Fruit fly (Drosophila melanogaster): ENCODE data around the gene ttk.

The ttk gene

DNA sequence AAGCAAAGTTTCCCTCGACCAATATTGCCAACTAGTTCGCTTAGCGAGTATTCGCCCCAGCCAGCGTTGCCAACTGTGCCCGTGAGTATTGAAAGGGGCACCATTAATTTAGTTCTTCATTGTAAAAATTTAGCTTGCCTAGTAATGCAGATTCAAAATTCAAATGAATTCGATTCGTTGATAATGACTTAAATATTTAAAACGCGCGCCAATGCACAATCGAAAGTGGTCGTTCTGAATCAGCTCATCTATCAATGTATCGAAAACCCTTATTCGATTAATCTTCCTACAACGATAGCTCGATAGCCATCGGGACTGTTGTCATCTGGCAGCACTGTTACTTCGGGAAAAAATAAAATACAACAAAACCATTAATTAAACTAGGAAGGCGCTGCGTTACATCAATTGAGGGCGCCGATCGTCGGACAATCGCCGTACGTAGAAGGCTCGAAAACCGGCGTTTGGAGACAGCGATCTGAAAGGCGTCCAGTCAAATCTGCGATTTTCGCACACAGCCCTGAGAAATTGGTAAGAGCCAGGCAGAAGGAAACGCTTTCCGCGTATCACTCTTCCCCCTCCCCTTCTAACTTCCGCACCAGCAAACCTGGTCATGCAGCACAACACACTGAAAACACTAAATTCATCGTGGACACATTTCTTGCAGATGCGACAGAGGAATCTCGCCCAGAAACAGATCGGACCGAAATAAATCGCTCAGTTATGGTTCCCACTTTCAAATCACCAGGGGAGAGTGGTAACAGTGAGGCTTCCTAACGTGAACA, 44.3 kb upstream of the ttk start, which contains the start of gene Zmynd8 (continued):
- TF ChIP-seq corto (GFP tag; optimal IDR thresholded peaks at IDR 0.05) (no peak), CG14710 (tag; optimal IDR thresholded peaks at IDR 0.05) (peak; percentile 68), hb (GFP tag; IDR thresholded peaks at IDR 0.05; ENCODE audit: partially characterized antibody) (peak; percentile 62; the same call in 1 of the 3 replicates), NK7.1 (GFP tag; optimal IDR thresholded peaks at IDR 0.05) (no peak), Kr (GFP tag; optimal IDR thresholded peaks at IDR 0.05) (no peak), ci (GFP tag; IDR thresholded peaks at IDR 0.05) (no peak), CG8290 (GFP tag; optimal IDR thresholded peaks at IDR 0.05) (no peak), CG8290 (tag; optimal IDR thresholded peaks at IDR 0.05) (no peak), wek (GFP tag; optimal IDR thresholded peaks at IDR 0.05) (no peak), usp (GFP tag; optimal IDR thresholded peaks at IDR 0.05) (no peak), CG10267 (tag; optimal IDR thresholded peaks at IDR 0.05) (peak; percentile 50), HLH4C (GFP tag; IDR thresholded peaks at IDR 0.05; ENCODE audit: partially characterized antibody) (peak; percentile 85), CG3065 (GFP tag; optimal IDR thresholded peaks at IDR 0.05) (no peak), CG3847 (GFP tag; IDR thresholded peaks at IDR 0.05) (peak; percentile 27; the same call in 1 of the 2 replicates), eyg (GFP tag; optimal IDR thresholded peaks at IDR 0.05) (no peak), scrt (GFP tag; optimal IDR thresholded peaks at IDR 0.05) (no peak), CG17612 (GFP tag; IDR thresholded peaks at IDR 0.05) (no peak), CG10565 (GFP tag; optimal IDR thresholded peaks at IDR 0.05) (no peak), chm (GFP tag; IDR thresholded peaks at IDR 0.05) (no peak), CTCF (GFP tag; optimal IDR thresholded peaks at IDR 0.05) (peak; percentile 34), CG6791 (GFP tag; IDR thresholded peaks at IDR 0.05; ENCODE audit: partially characterized antibody) (peak; percentile 85), Hmx (GFP tag; optimal IDR thresholded peaks at IDR 0.05) (no peak), zen2 (GFP tag; IDR thresholded peaks at IDR 0.05; ENCODE audit: partially characterized antibody) (peak; percentile 57; the same call in 1 of the 3 replicates), CG16815 (GFP tag; optimal IDR thresholded peaks at IDR 0.05) (no peak), CG15479 (GFP tag; optimal IDR thresholded peaks at IDR 0.05) (no peak), gcm (GFP tag; optimal IDR thresholded peaks at IDR 0.05) (no peak), salm (tag; optimal IDR thresholded peaks at IDR 0.05) (no peak), CG14050 (GFP tag; IDR thresholded peaks at IDR 0.05) (no peak), crc (GFP tag; optimal IDR thresholded peaks at IDR 0.05) (no peak), Blimp-1 (GFP tag; optimal IDR thresholded peaks at IDR 0.05) (no peak), CG5180 (GFP tag; optimal IDR thresholded peaks at IDR 0.05) (no peak), CG16813 (GFP tag; IDR thresholded peaks at IDR 0.05; ENCODE audit: partially characterized antibody) (peak; percentile 78), CG10147 (GFP tag; optimal IDR thresholded peaks at IDR 0.05) (no peak), bcd (GFP tag; optimal IDR thresholded peaks at IDR 0.05) (no peak), CG14860 (GFP tag; IDR thresholded peaks at IDR 0.05; ENCODE audit: partially characterized antibody) (peak; percentile 74), CG30431 (GFP tag; optimal IDR thresholded peaks at IDR 0.05) (no peak), Dp (GFP tag; optimal IDR thresholded peaks at IDR 0.05) (peak; percentile 93), unc-4 (GFP tag; IDR thresholded peaks at IDR 0.05; ENCODE audit: partially characterized antibody) (peak; percentile 76), Stat92E (GFP tag; optimal IDR thresholded peaks at IDR 0.05) (peak in 1 of 3 experiments; percentile 76), Lhr (GFP tag; optimal IDR thresholded peaks at IDR 0.05) (peak; percentile 30), hbn (GFP tag; IDR thresholded peaks at IDR 0.05; ENCODE audit: partially characterized antibody) (peak; percentile 68), CG2120 (GFP tag; optimal IDR thresholded peaks at IDR 0.05) (no peak), CG10654 (GFP tag; optimal IDR thresholded peaks at IDR 0.05) (no peak), CG18764 (GFP tag; optimal IDR thresholded peaks at IDR 0.05) (no peak), Drgx (GFP tag; IDR thresholded peaks at IDR 0.05) (no peak), Myb (GFP tag; optimal IDR thresholded peaks at IDR 0.05) (peak; percentile 78), gfzf (GFP tag; optimal IDR thresholded peaks at IDR 0.05) (peak; percentile 53), CG6689 (GFP tag; IDR thresholded peaks at IDR 0.05) (no peak), ato (GFP tag; IDR thresholded peaks at IDR 0.05; ENCODE audit: partially characterized antibody) (peak; percentile 83)

Data from whole organism, embryonic.